Fruit fly (Drosophila melanogaster): ENCODE data around the gene CG13891.

The CG13891 gene

DNA sequence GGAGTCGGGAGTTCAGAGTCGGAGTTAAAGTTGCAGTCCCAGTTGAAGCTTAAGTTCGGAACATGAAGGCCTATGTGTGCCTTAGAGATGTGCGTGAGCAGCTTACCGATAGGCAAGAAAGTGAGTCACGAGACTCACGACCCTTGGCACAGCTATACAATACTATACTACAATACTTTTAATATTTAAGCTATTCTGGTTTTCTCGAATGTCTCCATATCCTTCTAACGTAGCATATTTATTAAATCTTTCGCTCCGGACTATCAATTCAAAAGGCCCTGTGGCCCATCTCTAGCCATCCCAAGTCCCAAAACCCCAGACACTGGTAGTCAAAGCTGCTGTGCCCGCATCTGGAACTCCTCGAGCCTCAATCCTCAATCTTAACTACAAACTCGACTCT lies 43.5 kb downstream of the CG13891 start:
- TF ChIP-seq insv (optimal IDR thresholded peaks at IDR 0.05) (no peak), ttk (optimal IDR thresholded peaks at IDR 0.05) (no peak)

DNA sequence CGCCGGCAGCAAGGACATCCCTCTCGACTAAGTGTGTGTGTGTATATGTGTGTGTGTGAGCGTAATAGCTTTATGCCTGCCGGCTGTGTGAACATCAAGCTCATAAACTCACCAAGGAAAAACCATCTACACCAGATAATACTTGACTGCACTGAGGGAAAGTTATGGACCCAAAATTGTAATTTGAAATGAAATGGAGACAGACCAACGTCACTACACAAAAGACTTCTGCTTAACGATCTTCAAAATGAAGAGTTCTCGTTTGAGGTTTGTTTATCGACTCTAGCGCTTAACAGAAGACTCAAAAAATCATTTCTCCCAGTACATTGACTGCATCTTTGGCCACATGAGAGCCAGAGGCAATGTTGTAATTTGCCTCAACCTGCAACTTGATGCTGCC lies 45.6 kb downstream of the CG13891 start:
- no peak for TF ChIP-seq ttk (optimal IDR thresholded peaks at IDR 0.05)
- TF ChIP-seq Sin3A (optimal IDR thresholded peaks at IDR 0.05): no peak
- TF ChIP-seq Myc (optimal IDR thresholded peaks at IDR 0.05): no peak
- no peak for TF ChIP-seq insv (optimal IDR thresholded peaks at IDR 0.05)
- no peak for TF ChIP-seq h (optimal IDR thresholded peaks at IDR 0.05)
- no peak for TF ChIP-seq psq (optimal IDR thresholded peaks at IDR 0.05)

dm6 chr3L:385095-385494 lies 48.6 kb downstream of the CG13891 start:
- TF ChIP-seq ttk (optimal IDR thresholded peaks at IDR 0.05) (no peak), psq (optimal IDR thresholded peaks at IDR 0.05) (no peak)

Measured in Kc167 (cell line).